Worm (Caenorhabditis elegans): ENCODE data around the gene clec-79.

ce11 chrIV:3941658-3942328 lies 31.4 kb upstream of the clec-79 start, which contains the start of gene clec-174:
- TF ChIP-seq nhr-76 (tag; optimal IDR thresholded peaks at IDR 0.05) (no peak), snpc-4 (tag; optimal IDR thresholded peaks at IDR 0.05) (no peak), daf-12 (tag; optimal IDR thresholded peaks at IDR 0.05) (no peak), nhr-28 (tag; optimal IDR thresholded peaks at IDR 0.05) (no peak), sea-2 (GFP tag; optimal IDR thresholded peaks at IDR 0.05) (no peak), nfya-1 (tag; optimal IDR thresholded peaks at IDR 0.05; ENCODE audit: insufficient read depth) (no peak), nhr-77 (tag; optimal IDR thresholded peaks at IDR 0.05) (no peak), ceh-82 (tag; optimal IDR thresholded peaks at IDR 0.05) (no peak)

Measured in whole organism, L3 larva.